Worm (Caenorhabditis elegans) whole organism, L1 larva: ENCODE measurements around the gene nono-1.

Experiments
- elt-3 ChIP-seq, 6 experiments: fragments of 150-350 bp in 1 of 6; sonication (generic microtip); optimal IDR thresholded peaks; 2 replicates each; lab custom pipeline; 2017 to 2018; ENCODE audit warnings: missing biosample characterization in 6 of 6, missing genetic modification characterization in 6 of 6, inconsistent platforms in 1 of 6
- nhr-11 ChIP-seq: fragments of 150-350 bp; optimal IDR thresholded peaks from 2 replicates; lab custom pipeline; 2014; ENCODE audit warnings: missing biosample characterization, missing genetic modification characterization
- zag-1 ChIP-seq: fragments of 150-350 bp; optimal IDR thresholded peaks from 2 replicates; lab custom pipeline; 2014; ENCODE audit warnings: missing biosample characterization, missing genetic modification characterization

ce11 chrIII:5967640-5968039 lies 9.6 kb upstream of the nono-1 start:
- TF ChIP-seq nhr-11 (tag; lab: Kevin White, UChicago) (no peak), elt-3 (tag; optimal IDR thresholded peaks at IDR 0.05; lab: Kevin White, UChicago) (no peak), zag-1 (tag; lab: Kevin White, UChicago) (no peak)
